Fruit fly (Drosophila melanogaster) whole organism, pupa: ENCODE data around the gene Pgd.

Source experiments
- CG4496 ChIP-seq: fragments of 200-800 bp; sonication (Bioruptor generic); IDR thresholded peaks from 3 replicates; pipeline ENCODE4 v1.3.6; 2022; ENCODE audit warnings: missing biosample characterization, missing genetic modification characterization
- fd96Ca ChIP-seq: fragments of 200-800 bp; sonication (Bioruptor generic); IDR thresholded peaks from 3 replicates; pipeline ENCODE4 v1.3.6; 2022; ENCODE audit warnings: missing biosample characterization, missing genetic modification characterization

DNA sequence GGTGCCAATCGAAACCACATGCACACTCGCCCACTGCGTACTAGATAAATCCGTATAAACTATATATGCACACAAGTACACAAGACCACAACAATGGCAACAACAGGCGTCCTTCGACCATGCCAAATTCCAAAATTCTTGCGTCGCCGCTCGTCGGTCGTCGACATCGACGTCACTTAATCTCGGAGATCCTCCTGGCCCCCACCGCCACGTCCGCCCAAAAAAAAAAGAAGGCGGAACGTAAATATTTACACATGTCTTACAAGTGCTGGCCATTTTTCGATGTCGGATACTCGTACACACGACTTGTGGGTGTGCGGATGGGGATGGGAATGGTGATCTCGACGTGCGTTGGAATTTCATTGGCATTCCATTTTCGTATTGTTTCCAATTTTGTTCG is 18.4 kb downstream of the Pgd start:
- TF ChIP-seq fd96Ca (no peak), CG4496 (GFP tag; lab: Robert Waterston, UW) (no peak)
